Worm (Caenorhabditis elegans) whole organism, mixed stage, embryonic: Measurements from ENCODE around the gene sun-1.

Source experiments
- ceh-39 ChIP-seq: fragments of 150-350 bp; optimal IDR thresholded peaks from 2 replicates; lab custom pipeline; 2014; ENCODE audit warnings: missing biosample characterization, missing genetic modification characterization
- ces-1 ChIP-seq: fragments of 150-350 bp; optimal IDR thresholded peaks from 2 replicates; lab custom pipeline; 2014; ENCODE audit warnings: missing biosample characterization, missing genetic modification reagents, missing genetic modification characterization
- lin-13 ChIP-seq: fragments of 150-350 bp; optimal IDR thresholded peaks from 2 replicates; lab custom pipeline; 2014; ENCODE audit warnings: missing biosample characterization, missing genetic modification characterization
- nhr-12 ChIP-seq: fragments of 150-350 bp; optimal IDR thresholded peaks from 2 replicates; lab custom pipeline; 2014; ENCODE audit warnings: missing biosample characterization, missing genetic modification characterization
- nhr-237 ChIP-seq: fragments of 150-350 bp; optimal IDR thresholded peaks from 2 replicates; lab custom pipeline; 2014; ENCODE audit warnings: missing biosample characterization, missing genetic modification characterization
- nhr-76 ChIP-seq: sonication (generic microtip); optimal IDR thresholded peaks from 2 replicates; lab custom pipeline; 2017; ENCODE audit warnings: missing biosample characterization, missing genetic modification characterization
- pha-4 ChIP-seq: fragments of 150-350 bp; optimal IDR thresholded peaks from 2 replicates; lab custom pipeline; 2018; ENCODE audit warnings: missing biosample characterization, missing genetic modification reagents, missing genetic modification characterization
- snpc-4 ChIP-seq: fragments of 150-350 bp; optimal IDR thresholded peaks from 2 replicates; lab custom pipeline; 2014; ENCODE audit warnings: missing biosample characterization, missing genetic modification characterization
- unc-39 ChIP-seq: fragments of 150-350 bp; optimal IDR thresholded peaks from 2 replicates; lab custom pipeline; 2014; ENCODE audit warnings: missing biosample characterization, missing genetic modification characterization
- unc-62 ChIP-seq: fragments of 150-350 bp; optimal IDR thresholded peaks from 2 replicates; lab custom pipeline; 2014; ENCODE audit warnings: missing biosample characterization, missing genetic modification reagents, missing genetic modification characterization
- zip-8 ChIP-seq: fragments of 150-350 bp; optimal IDR thresholded peaks from 2 replicates; lab custom pipeline; 2014; ENCODE audit warnings: missing biosample characterization, missing genetic modification characterization

ce11 chrV:13193488-13194042, at the start of gene sun-1:
- TF ChIP-seq unc-62 (GFP tag; lab: Kevin White, UChicago), result no peak
- TF ChIP-seq snpc-4 (tag; lab: Kevin White, UChicago), result no peak
- no peak for TF ChIP-seq nhr-76
- no peak for TF ChIP-seq nhr-12 (tag; lab: Kevin White, UChicago)
- no peak for TF ChIP-seq zip-8 (tag; lab: Kevin White, UChicago)
- TF ChIP-seq pha-4 (tag; lab: Kevin White, UChicago), result no peak
- no peak for TF ChIP-seq lin-13
- TF ChIP-seq ces-1 (GFP tag; lab: Kevin White, UChicago), result no peak
- no peak for TF ChIP-seq nhr-237
- TF ChIP-seq ceh-39, result no peak
- no peak for TF ChIP-seq unc-39
